Fruit fly (Drosophila melanogaster) whole organism, embryonic: ENCODE measurements around the gene CG9518.
A peak's percentile ranks its signal among the peaks of the same experiment; 100 is the strongest.

ENCODE experiments used
- ATbp ChIP-seq: fragments of 200-800 bp; sonication (Bioruptor generic); optimal IDR thresholded peaks from 2 replicates; lab custom pipeline; 2017; ENCODE audit warnings: missing biosample characterization, mild to moderate bottlenecking, missing genetic modification characterization, missing genetic modification reagents
- Ada2b ChIP-seq: fragments of 200-800 bp; sonication (Bioruptor generic); IDR thresholded peaks from 2 replicates; pipeline ENCODE4 v1.3.6; 2022; ENCODE audit warnings: missing biosample characterization, missing genetic modification characterization
- Awh ChIP-seq: fragments of 200-800 bp; sonication (Bioruptor generic); IDR thresholded peaks from 2 replicates; pipeline ENCODE4, ENCODE4 v1.3.6; 2022; ENCODE audit warnings: missing biosample characterization, missing genetic modification characterization
- CG11247 ChIP-seq: fragments of 200-800 bp; sonication (Bioruptor generic); IDR thresholded peaks from 2 replicates; pipeline ENCODE4 v1.3.6; 2022; ENCODE audit warnings: missing biosample characterization, missing genetic modification characterization
- CG12104 ChIP-seq: fragments of 200-800 bp; sonication (Bioruptor generic); optimal IDR thresholded peaks from 3 replicates; lab custom pipeline; 2016; ENCODE audit warnings: missing biosample characterization, missing genetic modification characterization
- CG12236 ChIP-seq: fragments of 200-800 bp; sonication (Bioruptor generic); optimal IDR thresholded peaks from 2 replicates; lab custom pipeline; 2016; ENCODE audit warnings: missing biosample characterization, missing genetic modification characterization
- CG13287 ChIP-seq: fragments of 200-800 bp; sonication (Bioruptor generic); IDR thresholded peaks from 2 replicates; pipeline ENCODE4 v1.3.6; 2022; ENCODE audit warnings: missing biosample characterization, missing genetic modification characterization; ENCODE audit not compliant: partially characterized antibody
- CG13296 ChIP-seq: fragments of 200-800 bp; sonication (Bioruptor generic); optimal IDR thresholded peaks from 3 replicates; lab custom pipeline; 2018; ENCODE audit warnings: missing biosample characterization, mild to moderate bottlenecking, missing genetic modification characterization
- CG14860 ChIP-seq: fragments of 200-800 bp; sonication (Bioruptor generic); IDR thresholded peaks from 3 replicates; pipeline ENCODE4 v1.3.6; 2022; ENCODE audit warnings: missing biosample characterization, missing genetic modification characterization; ENCODE audit not compliant: partially characterized antibody
- CG18599 ChIP-seq: fragments of 200-800 bp; sonication (Bioruptor generic); optimal IDR thresholded peaks from 3 replicates; lab custom pipeline; 2017; ENCODE audit warnings: missing biosample characterization, missing genetic modification characterization, mild to moderate bottlenecking, moderate library complexity, missing genetic modification reagents
- CG2202 ChIP-seq: fragments of 200-800 bp; sonication (Bioruptor generic); optimal IDR thresholded peaks from 2 replicates; lab custom pipeline; 2018; ENCODE audit warnings: missing biosample characterization, mild to moderate bottlenecking, missing genetic modification characterization
- CG2889 ChIP-seq: fragments of 200-800 bp; sonication (Bioruptor generic); IDR thresholded peaks from 3 replicates; pipeline ENCODE4 v1.3.6; 2022; ENCODE audit warnings: missing biosample characterization, missing genetic modification characterization
- CG32532 ChIP-seq: fragments of 200-800 bp; sonication (Bioruptor generic); IDR thresholded peaks from 2 replicates; pipeline ENCODE4 v1.3.6; 2022; ENCODE audit warnings: missing biosample characterization, missing genetic modification characterization
- CG3847 ChIP-seq: fragments of 200-800 bp; sonication (Bioruptor generic); IDR thresholded peaks from 2 replicates; pipeline ENCODE4 v1.3.6; 2022; ENCODE audit warnings: missing biosample characterization, missing genetic modification characterization
- CG4360 ChIP-seq: fragments of 200-800 bp; sonication (Bioruptor generic); IDR thresholded peaks from 2 replicates; pipeline ENCODE4 v1.3.6; 2022; ENCODE audit warnings: missing biosample characterization, missing genetic modification characterization
- CG4404 ChIP-seq: fragments of 200-800 bp; sonication (Bioruptor generic); IDR thresholded peaks from 2 replicates; pipeline ENCODE4 v1.3.6; 2022; ENCODE audit warnings: missing biosample characterization, missing genetic modification characterization
- CG4617 ChIP-seq: fragments of 200-800 bp; sonication (Bioruptor generic); optimal IDR thresholded peaks from 3 replicates; lab custom pipeline; 2016; ENCODE audit warnings: missing biosample characterization, missing genetic modification characterization, borderline replicate concordance
- CG5953 ChIP-seq: fragments of 200-800 bp; sonication (Bioruptor generic); IDR thresholded peaks from 2 replicates; pipeline ENCODE4 v1.3.6; 2022; ENCODE audit warnings: missing biosample characterization, missing genetic modification characterization
- CG6765 ChIP-seq: fragments of 200-800 bp; sonication (Bioruptor generic); optimal IDR thresholded peaks from 3 replicates; lab custom pipeline; 2017; ENCODE audit warnings: missing biosample characterization, mild to moderate bottlenecking, missing genetic modification characterization
- CG9817 ChIP-seq: fragments of 200-800 bp; sonication (Bioruptor generic); optimal IDR thresholded peaks from 2 replicates; lab custom pipeline; 2018; ENCODE audit warnings: missing biosample characterization, mild to moderate bottlenecking, missing genetic modification characterization, moderate library complexity
- CG9932 ChIP-seq: fragments of 200-800 bp; sonication (Bioruptor generic); IDR thresholded peaks from 2 replicates; pipeline ENCODE4 v1.3.6; 2022; ENCODE audit warnings: missing biosample characterization, missing genetic modification characterization
- Deaf1 ChIP-seq: fragments of 200-800 bp; optimal IDR thresholded peaks from 3 replicates; lab custom pipeline; 2019; ENCODE audit warnings: missing biosample characterization, mild to moderate bottlenecking, missing genetic modification characterization, moderate library complexity
- E2f2 ChIP-seq: fragments of 200-800 bp; sonication (Bioruptor generic); IDR thresholded peaks from 2 replicates; pipeline ENCODE4 v1.3.6; 2022; ENCODE audit warnings: missing biosample characterization, missing genetic modification characterization
- H15 ChIP-seq: fragments of 200-800 bp; sonication (Bioruptor generic); IDR thresholded peaks from 3 replicates; pipeline ENCODE4 v1.3.6; 2022; ENCODE audit warnings: missing biosample characterization, missing genetic modification characterization
- HmgZ ChIP-seq: fragments of 200-800 bp; sonication (Bioruptor generic); optimal IDR thresholded peaks from 2 replicates; lab custom pipeline; 2018; ENCODE audit warnings: missing biosample characterization, mild to moderate bottlenecking, missing genetic modification characterization
- Hmr ChIP-seq: fragments of 200-800 bp; sonication (Bioruptor generic); optimal IDR thresholded peaks from 3 replicates; lab custom pipeline; 2017; ENCODE audit warnings: mild to moderate bottlenecking, missing biosample characterization, missing genetic modification reagents, missing genetic modification characterization
- Hr3 ChIP-seq: fragments of 200-800 bp; sonication (Bioruptor generic); optimal IDR thresholded peaks from 3 replicates; lab custom pipeline; 2016; ENCODE audit warnings: missing biosample characterization, missing genetic modification characterization
- Jarid2 ChIP-seq: fragments of 200-800 bp; sonication (Bioruptor generic); optimal IDR thresholded peaks from 3 replicates; lab custom pipeline; 2017; ENCODE audit warnings: mild to moderate bottlenecking, missing biosample characterization, missing genetic modification reagents, missing genetic modification characterization
- PHDP ChIP-seq: fragments of 200-800 bp; sonication (Bioruptor generic); optimal IDR thresholded peaks from 3 replicates; lab custom pipeline; 2018; ENCODE audit warnings: missing biosample characterization, mild to moderate bottlenecking, missing genetic modification characterization, moderate library complexity
- Ptx1 ChIP-seq: fragments of 200-800 bp; sonication (Bioruptor generic); IDR thresholded peaks from 2 replicates; pipeline ENCODE4 v1.3.6; 2022; ENCODE audit warnings: missing biosample characterization, missing genetic modification characterization
- Rx ChIP-seq: fragments of 200-800 bp; sonication (Bioruptor generic); IDR thresholded peaks from 2 replicates; pipeline ENCODE4 v1.3.6; 2022; ENCODE audit warnings: missing biosample characterization, missing genetic modification characterization
- Ssrp ChIP-seq: fragments of 200-800 bp; sonication (Bioruptor generic); optimal IDR thresholded peaks from 2 replicates; lab custom pipeline; 2018; ENCODE audit warnings: missing biosample characterization, mild to moderate bottlenecking, missing genetic modification characterization, moderate library complexity
- ara ChIP-seq: fragments of 200-800 bp; sonication (Bioruptor generic); IDR thresholded peaks from 2 replicates; pipeline ENCODE4 v1.3.6; 2022; ENCODE audit warnings: missing biosample characterization, missing genetic modification characterization
- ase ChIP-seq: fragments of 200-800 bp; sonication (Bioruptor generic); IDR thresholded peaks from 3 replicates; pipeline ENCODE4 v1.3.6; 2022; ENCODE audit warnings: missing biosample characterization, missing genetic modification characterization
- bcd ChIP-seq: fragments of 200-800 bp; sonication (Bioruptor generic); optimal IDR thresholded peaks from 2 replicates; lab custom pipeline; 2017; ENCODE audit warnings: missing biosample characterization, mild to moderate bottlenecking, missing genetic modification characterization
- chif ChIP-seq, 2 experiments: fragments of 200-800 bp; sonication (Bioruptor generic); optimal IDR thresholded peaks; 3 replicates each; lab custom pipeline; 2016; ENCODE audit warnings: missing biosample characterization in 2 of 2, missing genetic modification characterization in 2 of 2
- ci ChIP-seq: fragments of 200-800 bp; sonication (Bioruptor generic); IDR thresholded peaks from 3 replicates; pipeline ENCODE4 v1.3.6; 2022; ENCODE audit warnings: missing biosample characterization, missing genetic modification characterization
- ewg ChIP-seq: fragments of 200-800 bp; sonication (Bioruptor generic); optimal IDR thresholded peaks from 3 replicates; lab custom pipeline; 2017; ENCODE audit warnings: mild to moderate bottlenecking, missing biosample characterization, missing genetic modification reagents, missing genetic modification characterization
- exex ChIP-seq: fragments of 200-800 bp; sonication (Bioruptor generic); optimal IDR thresholded peaks from 4 replicates; lab custom pipeline; 2018; ENCODE audit warnings: missing biosample characterization, mild to moderate bottlenecking, missing genetic modification characterization, moderate library complexity
- grau ChIP-seq: fragments of 200-800 bp; optimal IDR thresholded peaks from 3 replicates; lab custom pipeline; 2019; ENCODE audit warnings: missing biosample characterization, mild to moderate bottlenecking, missing genetic modification characterization, moderate library complexity
- h ChIP-seq: fragments of >200 bp; optimal IDR thresholded peaks from 2 replicates; lab custom pipeline; 2017
- ind ChIP-seq: fragments of 200-800 bp; sonication (Bioruptor generic); optimal IDR thresholded peaks from 3 replicates; lab custom pipeline; 2016; ENCODE audit warnings: missing biosample characterization, missing genetic modification characterization
- pzg ChIP-seq: fragments of 200-800 bp; sonication (Bioruptor generic); optimal IDR thresholded peaks from 3 replicates; lab custom pipeline; 2018; ENCODE audit warnings: missing biosample characterization, mild to moderate bottlenecking, missing genetic modification characterization, moderate library complexity
- row ChIP-seq: fragments of 200-800 bp; sonication (Bioruptor generic); IDR thresholded peaks from 3 replicates; pipeline ENCODE4 v1.3.6; 2022; ENCODE audit warnings: missing biosample characterization, missing genetic modification characterization
- scrt ChIP-seq: fragments of 200-800 bp; sonication (Bioruptor generic); optimal IDR thresholded peaks from 2 replicates; lab custom pipeline; 2018; ENCODE audit warnings: missing biosample characterization, mild to moderate bottlenecking, missing genetic modification characterization, moderate library complexity
- sna ChIP-seq: fragments of 200-800 bp; sonication (Bioruptor generic); IDR thresholded peaks from 2 replicates; pipeline ENCODE4 v1.3.6; 2022; ENCODE audit warnings: missing biosample characterization, missing genetic modification characterization; ENCODE audit not compliant: partially characterized antibody
- trem ChIP-seq: fragments of 200-800 bp; optimal IDR thresholded peaks from 3 replicates; lab custom pipeline; 2019; ENCODE audit warnings: missing biosample characterization, mild to moderate bottlenecking, missing genetic modification characterization, moderate library complexity
- ttk ChIP-seq: fragments of 200-800 bp; sonication (Bioruptor generic); IDR thresholded peaks from 2 replicates; pipeline ENCODE4 v2.1.2; 2022; ENCODE audit warnings: missing biosample characterization, missing genetic modification characterization
- tx ChIP-seq: fragments of 200-800 bp; sonication (Bioruptor generic); optimal IDR thresholded peaks from 2 replicates; lab custom pipeline; 2016; ENCODE audit warnings: missing biosample characterization, missing genetic modification characterization
- unpg ChIP-seq: fragments of 200-800 bp; sonication (Bioruptor generic); optimal IDR thresholded peaks from 3 replicates; lab custom pipeline; 2018; ENCODE audit warnings: missing biosample characterization, mild to moderate bottlenecking, missing genetic modification characterization, moderate library complexity

The CG9518 gene

dm6 chrX:14848755-14849354 lies 22.1 kb downstream of the CG9518 start, which contains the start of gene CG9522 (continued):
- TF ChIP-seq h (lab: Kevin White, UChicago): no peak
- peak; percentile 49 for TF ChIP-seq CG9817 (tag; lab: Kevin White, UChicago)
- TF ChIP-seq E2f2 (GFP tag; lab: Robert Waterston, UW): peak; percentile 43; the same call in 1 of the 2 replicates
- TF ChIP-seq CG4404: peak; percentile 49
- peak; percentile 71 for TF ChIP-seq CG18599 (GFP tag; lab: Kevin White, UChicago)
- no peak for TF ChIP-seq CG12236 (GFP tag; lab: Kevin White, UChicago)
- peak; percentile 47; the same call in 1 of the 2 replicates for TF ChIP-seq CG11247 (GFP tag; lab: Robert Waterston, UW)
- peak; percentile 45 for TF ChIP-seq scrt
- TF ChIP-seq row (GFP tag; lab: Robert Waterston, UW): peak; percentile 75
- TF ChIP-seq CG2202: peak; percentile 62
- peak; percentile 2 for TF ChIP-seq CG6765
- peak; percentile 27 to 58 for TF ChIP-seq chif (GFP tag; optimal IDR thresholded peaks at IDR 0.05; lab: Kevin White, UChicago)
- TF ChIP-seq grau (tag; lab: Kevin White, UChicago): peak; percentile 71
- peak; percentile 82 for TF ChIP-seq ATbp (GFP tag; lab: Kevin White, UChicago)
- peak; percentile 63 for TF ChIP-seq CG13296 (GFP tag; lab: Kevin White, UChicago)
- peak; percentile 72 for TF ChIP-seq bcd (GFP tag; lab: Kevin White, UChicago)
- TF ChIP-seq sna (GFP tag; lab: Robert Waterston, UW): no peak
- peak; percentile 71 for TF ChIP-seq Ptx1 (GFP tag; lab: Robert Waterston, UW)
- peak; percentile 81 for TF ChIP-seq Ada2b (GFP tag; lab: Robert Waterston, UW)
- no peak for TF ChIP-seq pzg (GFP tag; lab: Kevin White, UChicago)
- TF ChIP-seq ci (GFP tag; lab: Robert Waterston, UW): peak; percentile 91
- peak; percentile 61; the same call in 1 of the 2 replicates for TF ChIP-seq ttk (GFP tag; lab: Robert Waterston, UW)
- peak; percentile 59; the same call in 1 of the 3 replicates for TF ChIP-seq H15 (GFP tag; lab: Robert Waterston, UW)
- TF ChIP-seq CG4617 (GFP tag; lab: Kevin White, UChicago): no peak
- peak; percentile 73 for TF ChIP-seq CG32532 (GFP tag; lab: Robert Waterston, UW)
- TF ChIP-seq unpg: peak; percentile 85
- no peak for TF ChIP-seq CG13287 (GFP tag; lab: Robert Waterston, UW)
- TF ChIP-seq CG3847: peak; percentile 59
- TF ChIP-seq Awh (GFP tag; lab: Robert Waterston, UW): peak; percentile 87
- TF ChIP-seq CG9932 (GFP tag; lab: Robert Waterston, UW): peak; percentile 68
- TF ChIP-seq ara: peak; percentile 75
- TF ChIP-seq Jarid2 (GFP tag; lab: Kevin White, UChicago): peak; percentile 27
- 0 out of 2 replicates have a peak, but pooled peaks have one; percentile 18 for TF ChIP-seq Rx
- peak; percentile 69 for TF ChIP-seq Ssrp (tag; lab: Kevin White, UChicago)
- peak; percentile 75 for TF ChIP-seq PHDP
- 0 out of 3 replicates have a peak, but pooled peaks have one; percentile 18 for TF ChIP-seq CG14860 (GFP tag; lab: Robert Waterston, UW)
- 0 out of 2 replicates have a peak, but pooled peaks have one; percentile 36 for TF ChIP-seq CG4360 (GFP tag; lab: Robert Waterston, UW)
- peak; percentile 43 for TF ChIP-seq CG12104 (GFP tag; lab: Kevin White, UChicago)
- TF ChIP-seq Hr3 (GFP tag; lab: Kevin White, UChicago): peak; percentile 45
- TF ChIP-seq ase (GFP tag; lab: Robert Waterston, UW): no peak; the same call in 2 of the 3 replicates
- TF ChIP-seq ewg (GFP tag; lab: Kevin White, UChicago): peak; percentile 51
- peak; percentile 68 for TF ChIP-seq trem (tag; lab: Kevin White, UChicago)
- TF ChIP-seq CG5953 (GFP tag; lab: Robert Waterston, UW): peak; percentile 51; the same call in 1 of the 2 replicates
- peak; percentile 64 for TF ChIP-seq ind (GFP tag; lab: Kevin White, UChicago)
- TF ChIP-seq CG2889 (GFP tag; lab: Robert Waterston, UW): peak; percentile 68; the same call in 2 of the 3 replicates
- peak; percentile 33 for TF ChIP-seq HmgZ
- peak; percentile 58 for TF ChIP-seq Hmr (GFP tag; lab: Kevin White, UChicago)
- TF ChIP-seq Deaf1: peak; percentile 29
- TF ChIP-seq tx: peak; percentile 4
- TF ChIP-seq exex (tag; lab: Kevin White, UChicago): no peak
